Fruit fly (Drosophila melanogaster) whole organism, prepupa: Measurements from ENCODE around the gene Fbp2.
A peak's percentile ranks its signal among the peaks of the same experiment; 100 is the strongest.

Experiments
- CG10631 ChIP-seq: fragments of 200-800 bp; sonication (Bioruptor generic); optimal IDR thresholded peaks from 2 replicates; lab custom pipeline; 2016; ENCODE audit warnings: missing biosample characterization, missing genetic modification characterization
- CG10669 ChIP-seq: fragments of 200-800 bp; sonication (Bioruptor generic); optimal IDR thresholded peaks from 3 replicates; lab custom pipeline; 2018; ENCODE audit warnings: missing biosample characterization, mild to moderate bottlenecking, missing genetic modification characterization, moderate library complexity
- CG11294 ChIP-seq: fragments of 200-800 bp; sonication (Bioruptor generic); IDR thresholded peaks from 2 replicates; pipeline ENCODE4 v1.3.6; 2022; ENCODE audit warnings: missing biosample characterization, missing genetic modification characterization
- CG11762 ChIP-seq: fragments of 200-800 bp; sonication (Bioruptor generic); optimal IDR thresholded peaks from 3 replicates; lab custom pipeline; 2016; ENCODE audit warnings: missing biosample characterization, missing genetic modification characterization; ENCODE audit not compliant: insufficient read depth
- CG11902 ChIP-seq: fragments of 200-800 bp; sonication (Bioruptor generic); optimal IDR thresholded peaks from 3 replicates; lab custom pipeline; 2016; ENCODE audit warnings: missing biosample characterization, missing genetic modification characterization
- CG1621 ChIP-seq: fragments of 200-800 bp; sonication (Bioruptor generic); optimal IDR thresholded peaks from 3 replicates; lab custom pipeline; 2018; ENCODE audit warnings: missing biosample characterization, mild to moderate bottlenecking, missing genetic modification characterization
- CG3032 ChIP-seq: fragments of 200-800 bp; optimal IDR thresholded peaks from 2 replicates; lab custom pipeline; 2019; ENCODE audit warnings: missing biosample characterization, mild to moderate bottlenecking, missing genetic modification characterization, moderate library complexity
- CG32006 ChIP-seq: fragments of 200-800 bp; sonication (Bioruptor generic); optimal IDR thresholded peaks from 3 replicates; lab custom pipeline; 2017; ENCODE audit warnings: missing biosample characterization, mild to moderate bottlenecking, missing genetic modification characterization
- CG34406 ChIP-seq: fragments of 200-800 bp; sonication (Bioruptor generic); optimal IDR thresholded peaks from 3 replicates; lab custom pipeline; 2016; ENCODE audit warnings: missing biosample characterization, missing genetic modification characterization
- CG3919 ChIP-seq: fragments of 200-800 bp; sonication (Bioruptor generic); optimal IDR thresholded peaks from 3 replicates; lab custom pipeline; 2016; ENCODE audit warnings: missing biosample characterization, missing genetic modification characterization
- CG4318 ChIP-seq: fragments of 200-800 bp; sonication (Bioruptor generic); optimal IDR thresholded peaks from 3 replicates; lab custom pipeline; 2017; ENCODE audit warnings: missing biosample characterization, mild to moderate bottlenecking, missing genetic modification characterization
- CG6792 ChIP-seq: fragments of 200-800 bp; sonication (Bioruptor generic); optimal IDR thresholded peaks from 3 replicates; lab custom pipeline; 2016; ENCODE audit warnings: missing biosample characterization, missing genetic modification characterization
- CG6808 ChIP-seq: fragments of 200-800 bp; sonication (Bioruptor generic); optimal IDR thresholded peaks from 3 replicates; lab custom pipeline; 2017; ENCODE audit warnings: missing biosample characterization, missing genetic modification characterization, mild to moderate bottlenecking, moderate library complexity, missing genetic modification reagents
- CG6854 ChIP-seq: fragments of 200-800 bp; sonication (Bioruptor generic); optimal IDR thresholded peaks from 2 replicates; lab custom pipeline; 2017; ENCODE audit warnings: missing biosample characterization, mild to moderate bottlenecking, missing genetic modification characterization
- CG8119 ChIP-seq: fragments of 200-800 bp; sonication (Bioruptor generic); IDR thresholded peaks from 3 replicates; pipeline ENCODE4 v1.3.6; 2022; ENCODE audit warnings: missing biosample characterization, missing genetic modification characterization
- CG8319 ChIP-seq: fragments of 200-800 bp; sonication (Bioruptor generic); optimal IDR thresholded peaks from 3 replicates; lab custom pipeline; 2016; ENCODE audit warnings: missing biosample characterization, missing genetic modification characterization
- CG8632 ChIP-seq: fragments of 200-800 bp; sonication (Bioruptor generic); optimal IDR thresholded peaks from 3 replicates; lab custom pipeline; 2016; ENCODE audit warnings: missing biosample characterization, missing genetic modification characterization
- Ets21C ChIP-seq: fragments of 200-800 bp; sonication (Bioruptor generic); optimal IDR thresholded peaks from 3 replicates; lab custom pipeline; 2016; ENCODE audit warnings: missing biosample characterization, missing genetic modification characterization
- Ets96B ChIP-seq: fragments of 200-800 bp; optimal IDR thresholded peaks from 2 replicates; lab custom pipeline; 2019; ENCODE audit warnings: missing biosample characterization, mild to moderate bottlenecking, missing genetic modification characterization, moderate library complexity
- Hr38 ChIP-seq: sonication (Bioruptor generic); optimal IDR thresholded peaks from 2 replicates; lab custom pipeline; 2016; ENCODE audit warnings: missing biosample characterization, missing genetic modification characterization
- Hr39 ChIP-seq: fragments of 200-800 bp; sonication (Bioruptor generic); optimal IDR thresholded peaks from 2 replicates; lab custom pipeline; 2016; ENCODE audit warnings: missing biosample characterization, missing genetic modification characterization
- Hr4 ChIP-seq: fragments of 200-800 bp; sonication (Bioruptor generic); optimal IDR thresholded peaks from 3 replicates; lab custom pipeline; 2016; ENCODE audit warnings: missing biosample characterization, missing genetic modification characterization
- Lpt ChIP-seq: fragments of 200-800 bp; sonication (Bioruptor generic); optimal IDR thresholded peaks from 3 replicates; lab custom pipeline; 2016; ENCODE audit warnings: missing biosample characterization, missing genetic modification characterization
- Met ChIP-seq: fragments of 200-800 bp; sonication (Bioruptor generic); optimal IDR thresholded peaks from 3 replicates; lab custom pipeline; 2016; ENCODE audit warnings: missing biosample characterization, missing genetic modification characterization
- OdsH ChIP-seq: fragments of 200-800 bp; sonication (Bioruptor generic); optimal IDR thresholded peaks from 3 replicates; lab custom pipeline; 2016; ENCODE audit warnings: missing biosample characterization, missing genetic modification characterization
- Smox ChIP-seq: fragments of 200-800 bp; sonication (Bioruptor generic); optimal IDR thresholded peaks from 3 replicates; lab custom pipeline; 2016; ENCODE audit warnings: missing biosample characterization, missing genetic modification characterization
- Sox15 ChIP-seq: fragments of 200-800 bp; sonication (Bioruptor generic); optimal IDR thresholded peaks from 3 replicates; lab custom pipeline; 2016; ENCODE audit warnings: missing biosample characterization, missing genetic modification characterization
- cyc ChIP-seq: fragments of 200-800 bp; sonication (Bioruptor generic); optimal IDR thresholded peaks from 3 replicates; lab custom pipeline; 2016; ENCODE audit warnings: missing biosample characterization, missing genetic modification characterization
- dsx ChIP-seq: fragments of 200-800 bp; optimal IDR thresholded peaks from 3 replicates; lab custom pipeline; 2019; ENCODE audit warnings: missing biosample characterization, mild to moderate bottlenecking, missing genetic modification characterization, moderate library complexity; ENCODE audit not compliant: poor library complexity, severe bottlenecking
- eg ChIP-seq: fragments of 200-800 bp; sonication (Bioruptor generic); IDR thresholded peaks from 3 replicates; pipeline ENCODE4 v1.3.6; 2022; ENCODE audit warnings: missing biosample characterization, missing genetic modification characterization
- fd59A ChIP-seq: fragments of 200-800 bp; sonication (Bioruptor generic); optimal IDR thresholded peaks from 2 replicates; lab custom pipeline; 2017; ENCODE audit warnings: missing biosample characterization, mild to moderate bottlenecking, missing genetic modification characterization, missing genetic modification reagents
- fkh ChIP-seq: fragments of 200-800 bp; sonication (Bioruptor generic); optimal IDR thresholded peaks from 3 replicates; lab custom pipeline; 2017; ENCODE audit warnings: missing biosample characterization, mild to moderate bottlenecking, missing genetic modification characterization, moderate library complexity
- pdm3 ChIP-seq: fragments of 200-800 bp; sonication (Bioruptor generic); optimal IDR thresholded peaks from 3 replicates; lab custom pipeline; 2016; ENCODE audit warnings: missing biosample characterization, missing genetic modification characterization
- spab ChIP-seq: fragments of 200-800 bp; sonication (Bioruptor generic); optimal IDR thresholded peaks from 2 replicates; lab custom pipeline; 2017; ENCODE audit warnings: missing biosample characterization, mild to moderate bottlenecking, missing genetic modification characterization, missing genetic modification reagents
- vri ChIP-seq: fragments of 200-800 bp; sonication (Bioruptor generic); optimal IDR thresholded peaks from 3 replicates; lab custom pipeline; 2016; ENCODE audit warnings: missing biosample characterization, mild to moderate bottlenecking, missing genetic modification characterization

Fbp2 gene

DNA sequence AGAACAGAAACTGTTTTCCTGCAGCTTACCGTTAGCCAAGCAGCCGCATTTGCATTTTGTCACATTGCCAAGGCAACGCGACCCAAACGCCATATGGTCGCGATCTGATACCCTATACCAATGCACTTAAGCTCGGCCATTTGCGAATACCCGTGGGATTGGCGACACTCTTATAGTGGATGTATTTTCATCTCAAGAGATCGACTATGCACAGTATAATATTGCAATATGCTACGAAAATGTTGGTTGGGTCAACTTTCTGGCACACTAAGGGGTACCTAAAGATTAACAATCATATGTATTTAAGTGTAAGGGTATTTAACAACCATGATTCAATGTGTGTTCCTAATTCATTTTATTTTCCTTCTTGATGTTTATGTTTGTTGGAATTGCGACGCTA lies 11.6 kb downstream of the Fbp2 start (continued):
- TF ChIP-seq Smox (GFP tag; lab: Kevin White, UChicago) = peak; percentile 76
- TF ChIP-seq spab = peak; percentile 9
- TF ChIP-seq CG4318 (GFP tag; lab: Kevin White, UChicago) = no peak
- peak; percentile 29 for TF ChIP-seq CG3919 (GFP tag; lab: Kevin White, UChicago)
- peak; percentile 74 for TF ChIP-seq Hr39
- peak; percentile 42 for TF ChIP-seq CG32006 (GFP tag; lab: Kevin White, UChicago)
- TF ChIP-seq CG6854 (GFP tag; lab: Kevin White, UChicago) = no peak
- TF ChIP-seq CG11762 = peak; percentile 24
- peak; percentile 60 for TF ChIP-seq cyc (GFP tag; lab: Kevin White, UChicago)
- TF ChIP-seq CG8119 (GFP tag; lab: Robert Waterston, UW) = peak; percentile 42; the same call in 2 of the 3 replicates
- peak; percentile 21 for TF ChIP-seq CG3032 (tag; lab: Kevin White, UChicago)
- peak; percentile 21 for TF ChIP-seq vri
- no peak for TF ChIP-seq Lpt (GFP tag; lab: Kevin White, UChicago)
- peak; percentile 19 for TF ChIP-seq CG10631
- TF ChIP-seq CG8632 (GFP tag; lab: Kevin White, UChicago) = no peak
- no peak for TF ChIP-seq fd59A
- TF ChIP-seq Sox15 (GFP tag; lab: Kevin White, UChicago) = no peak
- peak; percentile 46; the same call in 1 of the 2 replicates for TF ChIP-seq CG11294
- no peak for TF ChIP-seq CG8319
- TF ChIP-seq dsx (GFP tag; lab: Kevin White, UChicago) = no peak
- peak; percentile 48; the same call in 1 of the 3 replicates for TF ChIP-seq eg
- TF ChIP-seq CG10669 (GFP tag; lab: Kevin White, UChicago) = peak; percentile 32
- peak; percentile 55 for TF ChIP-seq OdsH (GFP tag; lab: Kevin White, UChicago)
- TF ChIP-seq CG34406 (GFP tag; lab: Kevin White, UChicago) = peak; percentile 39
- TF ChIP-seq CG6808 = no peak

- TF ChIP-seq CG6808 = no peak
- TF ChIP-seq CG8319 = no peak
- no peak for TF ChIP-seq vri
- no peak for TF ChIP-seq OdsH (GFP tag; lab: Kevin White, UChicago)
- TF ChIP-seq Lpt (GFP tag; lab: Kevin White, UChicago) = no peak
- TF ChIP-seq Hr4 (GFP tag; lab: Kevin White, UChicago) = no peak
- no peak for TF ChIP-seq cyc (GFP tag; lab: Kevin White, UChicago)
- no peak for TF ChIP-seq Ets96B
- no peak for TF ChIP-seq pdm3 (GFP tag; lab: Kevin White, UChicago)
- no peak for TF ChIP-seq CG4318 (GFP tag; lab: Kevin White, UChicago)
- TF ChIP-seq Ets21C (GFP tag; lab: Kevin White, UChicago) = no peak
- TF ChIP-seq CG32006 (GFP tag; lab: Kevin White, UChicago) = no peak
- no peak for TF ChIP-seq fd59A
- no peak for TF ChIP-seq Sox15 (GFP tag; lab: Kevin White, UChicago)
- no peak for TF ChIP-seq dsx (GFP tag; lab: Kevin White, UChicago)
- TF ChIP-seq CG6792 (GFP tag; lab: Kevin White, UChicago) = no peak
- no peak for TF ChIP-seq Met
These were observed 14.1 kb downstream of the Fbp2 start, which contains the start of gene CG33723 for dm6 chr2L:9440640-9441039. Gene CG33723, minus strand, starts transcription at chr2L:9440740.

DNA sequence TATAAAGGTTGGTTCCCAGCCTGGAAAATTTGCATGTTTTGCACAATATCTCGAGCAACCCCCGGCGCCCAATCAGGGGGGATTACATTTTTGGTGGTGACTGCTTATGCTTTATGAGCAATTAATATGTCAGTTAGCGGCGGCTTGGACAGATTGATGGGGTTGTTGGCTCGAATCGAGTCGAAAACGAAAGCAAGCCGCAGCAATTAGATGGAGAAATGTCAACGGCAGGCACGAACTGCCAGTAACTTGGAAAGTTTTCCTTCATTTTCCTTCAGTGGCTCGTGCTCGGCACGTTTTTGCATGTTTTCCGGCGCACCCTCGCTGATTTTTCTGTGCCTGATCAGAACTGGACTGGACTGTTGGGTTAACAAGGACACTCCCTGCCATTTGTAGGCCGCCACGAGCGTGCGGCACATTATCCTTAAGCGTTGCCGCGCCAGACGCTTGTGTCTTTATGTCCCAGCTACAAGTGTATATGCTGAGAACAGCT lies 16.3 kb downstream of the Fbp2 start:
- no peak for TF ChIP-seq fkh (GFP tag; lab: Kevin White, UChicago)
- TF ChIP-seq CG3032 (tag; lab: Kevin White, UChicago) = no peak
- no peak for TF ChIP-seq spab
- no peak for TF ChIP-seq Hr38 (GFP tag; lab: Kevin White, UChicago)
- no peak for TF ChIP-seq dsx (GFP tag; lab: Kevin White, UChicago)
- no peak for TF ChIP-seq CG8632 (GFP tag; lab: Kevin White, UChicago)
- no peak for TF ChIP-seq CG1621
- no peak for TF ChIP-seq CG11902 (GFP tag; lab: Kevin White, UChicago)
- no peak for TF ChIP-seq CG6792 (GFP tag; lab: Kevin White, UChicago)
